Worm (Caenorhabditis elegans) whole organism, L2 larva: ENCODE results near the gene lec-7.

Experiments
- R02D3.7 ChIP-seq: fragments of 150-350 bp; optimal IDR thresholded peaks from 2 replicates; lab custom pipeline; 2014; ENCODE audit warnings: missing biosample characterization, missing genetic modification characterization
- mdl-1 ChIP-seq, 2 experiments: fragments of 150-350 bp in 1 of 2; sonication (generic microtip) in 1 of 2; optimal IDR thresholded peaks; 2 replicates each; lab custom pipeline; 2017; ENCODE audit warnings: missing biosample characterization in 2 of 2, missing genetic modification characterization in 2 of 2
- nhr-25 ChIP-seq: fragments of 150-350 bp; sonication (generic microtip); optimal IDR thresholded peaks from 3 replicates; lab custom pipeline; 2014; ENCODE audit warnings: missing biosample characterization, missing genetic modification characterization
- skn-1 ChIP-seq: sonication (generic microtip); optimal IDR thresholded peaks from 2 replicates; lab custom pipeline; 2017; ENCODE audit warnings: missing biosample characterization, missing genetic modification characterization

ce11 chrX:9848214-9848789 lies 3.5 kb upstream of the lec-7 start:
- TF ChIP-seq nhr-25 (tag; lab: Kevin White, UChicago) (no peak), mdl-1 (tag; optimal IDR thresholded peaks at IDR 0.05; lab: Kevin White, UChicago) (no peak), skn-1 (tag; lab: Kevin White, UChicago) (no peak), R02D3.7 (tag; lab: Kevin White, UChicago) (no peak)
